Fruit fly (Drosophila melanogaster): ENCODE results near the gene msk.

The msk gene

DNA sequence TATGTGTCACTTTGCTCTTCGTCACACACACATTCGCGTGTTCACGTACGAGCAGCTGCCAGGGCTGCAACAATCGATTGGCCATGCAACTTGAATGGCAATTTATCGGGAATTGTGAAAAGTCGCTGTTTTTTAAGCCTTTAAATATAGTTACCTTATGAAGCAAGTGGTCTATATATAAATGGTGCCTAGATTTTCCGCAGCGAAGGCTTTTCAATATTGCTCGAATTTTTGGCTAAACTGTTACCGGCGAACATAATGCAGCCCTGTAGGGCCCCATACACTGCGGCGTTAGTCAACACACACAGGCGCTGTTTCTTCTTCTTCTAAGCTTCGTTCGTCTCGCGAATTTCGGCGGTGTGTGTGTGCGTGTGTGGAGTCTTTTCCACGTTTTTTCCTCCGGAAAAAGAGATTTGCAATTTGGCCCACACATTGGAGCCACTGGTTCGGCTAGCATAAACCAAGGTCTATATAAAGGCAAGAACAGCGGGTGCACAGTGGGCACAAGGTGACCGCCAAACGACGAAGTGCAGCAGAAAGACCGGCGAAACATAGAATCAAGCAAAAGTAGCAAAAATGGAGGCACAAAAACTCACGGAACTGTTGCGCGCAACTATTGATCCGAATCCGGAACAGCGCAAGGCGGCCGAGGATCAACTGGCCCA lies at the start of gene msk, which contains the start of gene Arp3 (continued):
- peak; percentile 76 for TF ChIP-seq CG13123 (GFP tag; optimal IDR thresholded peaks at IDR 0.05)
- peak; percentile 94 for TF ChIP-seq rib (GFP tag; IDR thresholded peaks at IDR 0.05)
- peak; percentile 58 for TF ChIP-seq Dp (GFP tag; optimal IDR thresholded peaks at IDR 0.05)
- peak; percentile 94 for TF ChIP-seq gro (GFP tag; optimal IDR thresholded peaks at IDR 0.05)
- peak; percentile 38 for TF ChIP-seq CG30431 (GFP tag; optimal IDR thresholded peaks at IDR 0.05)
- peak; percentile 25; the same call in 1 of the 2 replicates for TF ChIP-seq CG14014 (GFP tag; IDR thresholded peaks at IDR 0.05)
- TF ChIP-seq ems (GFP tag; optimal IDR thresholded peaks at IDR 0.05): peak; percentile 76
- peak; percentile 66 for TF ChIP-seq trh (GFP tag; optimal IDR thresholded peaks at IDR 0.05)
- no peak; the same call in 1 of the 2 replicates for TF ChIP-seq Ravus (GFP tag; IDR thresholded peaks at IDR 0.05)
- peak; percentile 68 for TF ChIP-seq CG13287 (GFP tag; IDR thresholded peaks at IDR 0.05; ENCODE audit: partially characterized antibody)
- TF ChIP-seq ewg (GFP tag; optimal IDR thresholded peaks at IDR 0.05): peak; percentile 60
- TF ChIP-seq al (GFP tag; IDR thresholded peaks at IDR 0.05): peak; percentile 62
- peak; percentile 67 for TF ChIP-seq Atf6 (GFP tag; IDR thresholded peaks at IDR 0.05)
- peak; percentile 94 for TF ChIP-seq zfh2 (GFP tag; optimal IDR thresholded peaks at IDR 0.05)
- TF ChIP-seq BtbVII (GFP tag; optimal IDR thresholded peaks at IDR 0.05): peak; percentile 50
- TF ChIP-seq CG3838 (GFP tag; optimal IDR thresholded peaks at IDR 0.05): peak; percentile 46
- TF ChIP-seq Sry-β (GFP tag; optimal IDR thresholded peaks at IDR 0.05): peak; percentile 8
- peak; percentile 93 for TF ChIP-seq MBD-R2 (GFP tag; IDR thresholded peaks at IDR 0.05)
- peak; percentile 67 for TF ChIP-seq CG30020 (tag; optimal IDR thresholded peaks at IDR 0.05)
- TF ChIP-seq prd (optimal IDR thresholded peaks at IDR 0.05): no peak
- peak; percentile 81 for TF ChIP-seq prd (GFP tag; IDR thresholded peaks at IDR 0.05)
- TF ChIP-seq sisA (GFP tag; IDR thresholded peaks at IDR 0.05): peak; percentile 84
- TF ChIP-seq CG7839 (tag; optimal IDR thresholded peaks at IDR 0.05): peak; percentile 73
- peak; percentile 13 for TF ChIP-seq ac (GFP tag; optimal IDR thresholded peaks at IDR 0.05)
- TF ChIP-seq CG5953 (GFP tag; IDR thresholded peaks at IDR 0.05): no peak
- no peak for TF ChIP-seq Sox102F (GFP tag; optimal IDR thresholded peaks at IDR 0.05)
- no peak for TF ChIP-seq gcm (GFP tag; optimal IDR thresholded peaks at IDR 0.05)
- TF ChIP-seq her (GFP tag; optimal IDR thresholded peaks at IDR 0.05): peak; percentile 87
- TF ChIP-seq Camta (GFP tag; optimal IDR thresholded peaks at IDR 0.05): peak; percentile 87
- TF ChIP-seq CG8765 (GFP tag; IDR thresholded peaks at IDR 0.05): peak; percentile 47; the same call in 1 of the 2 replicates
- no peak for TF ChIP-seq nau (GFP tag; optimal IDR thresholded peaks at IDR 0.05)
- TF ChIP-seq gem (tag; optimal IDR thresholded peaks at IDR 0.05): peak; percentile 78
- TF ChIP-seq dan (GFP tag; IDR thresholded peaks at IDR 0.05): no peak
- peak; percentile 83 for TF ChIP-seq CG18764 (GFP tag; optimal IDR thresholded peaks at IDR 0.05)
- peak; percentile 75 for TF ChIP-seq CG4854 (GFP tag; optimal IDR thresholded peaks at IDR 0.05)
- no peak for TF ChIP-seq seq (GFP tag; IDR thresholded peaks at IDR 0.05)
- TF ChIP-seq Mrtf (GFP tag; IDR thresholded peaks at IDR 0.05): peak; percentile 64; the same call in 2 of the 3 replicates
- no peak for TF ChIP-seq zen2 (GFP tag; IDR thresholded peaks at IDR 0.05; ENCODE audit: partially characterized antibody)
- TF ChIP-seq disco-r (GFP tag; optimal IDR thresholded peaks at IDR 0.05): peak; percentile 89
- TF ChIP-seq ranshi (GFP tag; IDR thresholded peaks at IDR 0.05): peak; percentile 77
- TF ChIP-seq CG1024 (GFP tag; IDR thresholded peaks at IDR 0.05): 0 out of 2 replicates have a peak, but pooled peaks have one; percentile 31
- TF ChIP-seq D (optimal IDR thresholded peaks at IDR 0.05): no peak
- TF ChIP-seq D (GFP tag; optimal IDR thresholded peaks at IDR 0.05): peak; percentile 49
- peak; percentile 81 for TF ChIP-seq CG10147 (GFP tag; optimal IDR thresholded peaks at IDR 0.05)
- TF ChIP-seq CG17361 (GFP tag; IDR thresholded peaks at IDR 0.05): peak; percentile 74
- no peak; the same call in 2 of the 3 replicates for TF ChIP-seq sr (GFP tag; IDR thresholded peaks at IDR 0.05)
- peak; percentile 68 for TF ChIP-seq CG15696 (tag; optimal IDR thresholded peaks at IDR 0.05)
- peak; percentile 71 for TF ChIP-seq lmd (GFP tag; IDR thresholded peaks at IDR 0.05)
- peak; percentile 88 for TF ChIP-seq cg (GFP tag; optimal IDR thresholded peaks at IDR 0.05)
- peak; percentile 47 for TF ChIP-seq gfzf (GFP tag; optimal IDR thresholded peaks at IDR 0.05)
- TF ChIP-seq CG17385 (GFP tag; optimal IDR thresholded peaks at IDR 0.05): peak; percentile 99

Data from whole organism, embryonic.